Worm (Caenorhabditis elegans) whole organism, L3 larva: Measurements from ENCODE around the gene F12A10.1.

Source experiments
- R02D3.7 ChIP-seq: fragments of 150-350 bp; optimal IDR thresholded peaks from 2 replicates; lab custom pipeline; 2014; ENCODE audit warnings: missing biosample characterization, missing genetic modification characterization
- ZK546.5 ChIP-seq: sonication (generic microtip); optimal IDR thresholded peaks from 2 replicates; lab custom pipeline; 2017; ENCODE audit warnings: missing biosample characterization, missing genetic modification characterization
- aly-2 ChIP-seq: fragments of 150-350 bp; optimal IDR thresholded peaks from 2 replicates; lab custom pipeline; 2014; ENCODE audit warnings: missing biosample characterization, missing genetic modification characterization
- ama-1 ChIP-seq: fragments of 150-350 bp; optimal IDR thresholded peaks from 2 replicates; lab custom pipeline; 2018
- ceh-16 ChIP-seq: sonication (generic microtip); optimal IDR thresholded peaks from 2 replicates; lab custom pipeline; 2017; ENCODE audit warnings: missing biosample characterization, missing genetic modification characterization
- ceh-28 ChIP-seq: fragments of 150-350 bp; optimal IDR thresholded peaks from 2 replicates; lab custom pipeline; 2014; ENCODE audit warnings: missing biosample characterization, missing genetic modification reagents, missing genetic modification characterization
- ceh-82 ChIP-seq: fragments of 150-350 bp; optimal IDR thresholded peaks from 2 replicates; lab custom pipeline; 2014; ENCODE audit warnings: missing biosample characterization, missing genetic modification characterization
- ceh-9 ChIP-seq: sonication (generic microtip); optimal IDR thresholded peaks from 2 replicates; lab custom pipeline; 2018; ENCODE audit warnings: missing biosample characterization, missing genetic modification characterization
- egl-27 ChIP-seq: sonication (generic microtip); optimal IDR thresholded peaks from 4 replicates; lab custom pipeline; 2017; ENCODE audit warnings: missing biosample characterization, missing genetic modification reagents, missing genetic modification characterization
- egl-5 ChIP-seq: fragments of 150-350 bp; optimal IDR thresholded peaks from 2 replicates; lab custom pipeline; 2017; ENCODE audit warnings: missing biosample characterization, missing genetic modification reagents, missing genetic modification characterization, inconsistent platforms
- elt-1 ChIP-seq: fragments of 150-350 bp; optimal IDR thresholded peaks from 2 replicates; lab custom pipeline; 2014; ENCODE audit warnings: missing biosample characterization, missing genetic modification characterization
- elt-2 ChIP-seq: sonication (generic microtip); optimal IDR thresholded peaks from 2 replicates; lab custom pipeline; 2016; ENCODE audit warnings: missing genetic modification reagents, mild to moderate bottlenecking, missing genetic modification characterization, missing compliant biosample characterization
- elt-3 ChIP-seq, 3 experiments: fragments of 150-350 bp in 1 of 3; sonication (generic microtip) in 2 of 3; optimal IDR thresholded peaks; 2 replicates in 2 of 3; 4 replicates in 1 of 3; lab custom pipeline; 2014 to 2017; ENCODE audit warnings: missing biosample characterization in 3 of 3, missing genetic modification characterization in 3 of 3
- eor-1 ChIP-seq, 2 experiments: fragments of 150-350 bp; optimal IDR thresholded peaks; 2 replicates each; lab custom pipeline; 2014 to 2018; ENCODE audit warnings: missing biosample characterization in 2 of 2, missing genetic modification characterization in 2 of 2
- fkh-10 ChIP-seq: sonication (generic microtip); optimal IDR thresholded peaks from 2 replicates; lab custom pipeline; 2017; ENCODE audit warnings: missing biosample characterization, missing genetic modification reagents, missing genetic modification characterization
- fkh-2 ChIP-seq: fragments of 150-350 bp; optimal IDR thresholded peaks from 2 replicates; lab custom pipeline; 2014; ENCODE audit warnings: missing biosample characterization, missing genetic modification reagents, missing genetic modification characterization
- fos-1 ChIP-seq: fragments of 150-350 bp; optimal IDR thresholded peaks from 2 replicates; lab custom pipeline; 2014; ENCODE audit warnings: missing biosample characterization, missing genetic modification characterization
- jun-1 ChIP-seq: fragments of 150-350 bp; optimal IDR thresholded peaks from 2 replicates; lab custom pipeline; 2014; ENCODE audit warnings: missing biosample characterization, missing genetic modification reagents, missing genetic modification characterization
- lin-15B ChIP-seq: fragments of 150-350 bp; optimal IDR thresholded peaks from 2 replicates; lab custom pipeline; 2014; ENCODE audit warnings: missing biosample characterization, missing genetic modification characterization
- lin-39 ChIP-seq: fragments of 150-350 bp; optimal IDR thresholded peaks from 2 replicates; lab custom pipeline; 2018; ENCODE audit warnings: missing biosample characterization, missing genetic modification reagents, missing genetic modification characterization
- mdl-1 ChIP-seq: fragments of 150-350 bp; optimal IDR thresholded peaks from 2 replicates; lab custom pipeline; 2014; ENCODE audit warnings: missing biosample characterization, missing genetic modification characterization
- mml-1 ChIP-seq: fragments of 150-350 bp; sonication (generic microtip); optimal IDR thresholded peaks from 3 replicates; lab custom pipeline; 2014; ENCODE audit warnings: missing biosample characterization, missing genetic modification characterization
- nfya-1 ChIP-seq: sonication (generic microtip); optimal IDR thresholded peaks from 2 replicates; lab custom pipeline; 2017; ENCODE audit warnings: missing genetic modification characterization, mild to moderate bottlenecking, missing compliant biosample characterization, antibody characterized with exemption, moderate library complexity; ENCODE audit not compliant: insufficient read depth
- nhr-12 ChIP-seq: fragments of 150-350 bp; optimal IDR thresholded peaks from 2 replicates; lab custom pipeline; 2014; ENCODE audit warnings: missing biosample characterization, missing genetic modification characterization
- nhr-237 ChIP-seq: fragments of 150-350 bp; optimal IDR thresholded peaks from 2 replicates; lab custom pipeline; 2014; ENCODE audit warnings: missing biosample characterization, missing genetic modification characterization
- nhr-25 ChIP-seq: sonication (generic microtip); optimal IDR thresholded peaks from 2 replicates; lab custom pipeline; 2017; ENCODE audit warnings: missing biosample characterization, missing genetic modification characterization
- nhr-28 ChIP-seq: fragments of 150-350 bp; optimal IDR thresholded peaks from 2 replicates; lab custom pipeline; 2014; ENCODE audit warnings: missing biosample characterization, missing genetic modification characterization
- nhr-43 ChIP-seq: sonication (generic microtip); optimal IDR thresholded peaks from 2 replicates; lab custom pipeline; 2016; ENCODE audit warnings: mild to moderate bottlenecking, missing genetic modification characterization, missing compliant biosample characterization; ENCODE audit not compliant: poor library complexity, severe bottlenecking
- nhr-67 ChIP-seq: fragments of 150-350 bp; optimal IDR thresholded peaks from 2 replicates; lab custom pipeline; 2014; ENCODE audit warnings: missing biosample characterization, missing genetic modification characterization
- nhr-77 ChIP-seq: fragments of 150-350 bp; optimal IDR thresholded peaks from 2 replicates; lab custom pipeline; 2014; ENCODE audit warnings: missing biosample characterization, missing genetic modification characterization
- pha-4 ChIP-seq: fragments of 150-350 bp; optimal IDR thresholded peaks from 2 replicates; lab custom pipeline; 2014; ENCODE audit warnings: missing biosample characterization, missing genetic modification reagents, missing genetic modification characterization
- pqm-1 ChIP-seq: fragments of 150-350 bp; optimal IDR thresholded peaks from 2 replicates; lab custom pipeline; 2017; ENCODE audit warnings: missing biosample characterization, missing genetic modification characterization, inconsistent platforms
- snpc-4 ChIP-seq: fragments of 150-350 bp; optimal IDR thresholded peaks from 2 replicates; lab custom pipeline; 2014; ENCODE audit warnings: missing biosample characterization, missing genetic modification characterization
- tbx-2 ChIP-seq: sonication (generic microtip); optimal IDR thresholded peaks from 2 replicates; lab custom pipeline; 2016; ENCODE audit warnings: mild to moderate bottlenecking, missing genetic modification characterization, missing compliant biosample characterization
- zag-1 ChIP-seq: fragments of 150-350 bp; optimal IDR thresholded peaks from 2 replicates; lab custom pipeline; 2014; ENCODE audit warnings: missing biosample characterization, missing genetic modification characterization
- ztf-11 ChIP-seq: fragments of 150-350 bp; optimal IDR thresholded peaks from 2 replicates; lab custom pipeline; 2014; ENCODE audit warnings: missing biosample characterization, missing genetic modification characterization

The F12A10.1 gene

ce11 chrII:5514846-5515245 lies 18.5 kb downstream of the F12A10.1 start, which contains the start of gene sahd-1:
TSS of gene sahd-1 (minus strand) at chrII:5514945.
- TF ChIP-seq pqm-1 (tag; lab: Kevin White, UChicago) (peak; percentile 38), jun-1 (tag; lab: Kevin White, UChicago) (no peak), elt-1 (tag; lab: Kevin White, UChicago) (no peak), nhr-77 (no peak), elt-2 (peak; percentile 64), nhr-67 (tag; lab: Kevin White, UChicago) (no peak), elt-3 (tag; optimal IDR thresholded peaks at IDR 0.05; lab: Kevin White, UChicago) (no peak), fkh-2 (tag; lab: Kevin White, UChicago) (no peak), egl-5 (tag; lab: Kevin White, UChicago) (no peak), nhr-237 (tag; lab: Kevin White, UChicago) (no peak), lin-15B (no peak), eor-1 (tag; optimal IDR thresholded peaks at IDR 0.05; lab: Kevin White, UChicago) (no peak)

ce11 chrII:5515542-5515941 lies 19.2 kb downstream of the F12A10.1 start, which contains the start of gene ZK177.3:
TSS of gene ZK177.3 (plus strand) at chrII:5515842.
- no peak for TF ChIP-seq aly-2 (tag; lab: Kevin White, UChicago)
- TF ChIP-seq elt-2, result peak; percentile 65

ce11 chrII:5517643-5518042 lies 21.3 kb downstream of the F12A10.1 start, which contains the start of gene ZK177.9:
TSS of gene ZK177.9 (minus strand) at chrII:5517743.
- TF ChIP-seq mml-1 (no peak), R02D3.7 (tag; lab: Kevin White, UChicago) (no peak), jun-1 (tag; lab: Kevin White, UChicago) (no peak), ama-1 (lab: Kevin White, UChicago) (no peak), pqm-1 (tag; lab: Kevin White, UChicago) (no peak), elt-1 (tag; lab: Kevin White, UChicago) (no peak), ceh-16 (tag; lab: Kevin White, UChicago) (no peak), ztf-11 (tag; lab: Kevin White, UChicago) (no peak), nhr-12 (tag; lab: Kevin White, UChicago) (no peak), elt-2 (no peak), nfya-1 (tag; lab: Kevin White, UChicago) (no peak), eor-1 (tag; optimal IDR thresholded peaks at IDR 0.05; lab: Kevin White, UChicago) (no peak)
- TF ChIP-seq, all 47 proteins: peak for 0

ce11 chrII:5518055-5518454 lies 21.7 kb downstream of the F12A10.1 start:
- TF ChIP-seq egl-27 (tag; lab: Kevin White, UChicago) (no peak), zag-1 (tag; lab: Kevin White, UChicago) (no peak), nhr-25 (tag; lab: Kevin White, UChicago) (no peak), snpc-4 (tag; lab: Kevin White, UChicago) (no peak), ama-1 (lab: Kevin White, UChicago) (no peak), nhr-77 (no peak), fos-1 (tag; lab: Kevin White, UChicago) (no peak), fkh-10 (no peak), ceh-82 (tag; lab: Kevin White, UChicago) (no peak), elt-3 (tag; optimal IDR thresholded peaks at IDR 0.05; lab: Kevin White, UChicago) (no peak), mml-1 (no peak), jun-1 (tag; lab: Kevin White, UChicago) (no peak)

ce11 chrII:5518910-5519309 lies 22.6 kb downstream of the F12A10.1 start, which contains the start of gene ZK177.2:
TSS of gene ZK177.2 (plus strand) at chrII:5519210.
- no peak for TF ChIP-seq mdl-1 (tag; lab: Kevin White, UChicago)
- TF ChIP-seq jun-1 (tag; lab: Kevin White, UChicago), result no peak
- TF ChIP-seq ztf-11 (tag; lab: Kevin White, UChicago), result no peak
- TF ChIP-seq lin-39 (tag; lab: Kevin White, UChicago), result no peak
- no peak for TF ChIP-seq nhr-28
- TF ChIP-seq R02D3.7 (tag; lab: Kevin White, UChicago), result no peak
- TF ChIP-seq pha-4 (tag; lab: Kevin White, UChicago), result no peak
- TF ChIP-seq eor-1 (tag; optimal IDR thresholded peaks at IDR 0.05; lab: Kevin White, UChicago), result no peak

ce11 chrII:5521411-5521810 lies 25.1 kb downstream of the F12A10.1 start, which contains the start of gene ZK177.12:
TSS of gene ZK177.12 (plus strand) at chrII:5521711.
- TF ChIP-seq lin-15B (no peak), nhr-237 (tag; lab: Kevin White, UChicago) (no peak), mdl-1 (tag; lab: Kevin White, UChicago) (no peak), nhr-67 (tag; lab: Kevin White, UChicago) (no peak), jun-1 (tag; lab: Kevin White, UChicago) (no peak), ceh-16 (tag; lab: Kevin White, UChicago) (no peak), ZK546.5 (tag; lab: Kevin White, UChicago) (no peak), tbx-2 (tag; lab: Kevin White, UChicago) (no peak), nhr-43 (tag; lab: Kevin White, UChicago) (no peak), pqm-1 (tag; lab: Kevin White, UChicago) (no peak), ceh-82 (tag; lab: Kevin White, UChicago) (no peak), nhr-28 (no peak), egl-27 (tag; lab: Kevin White, UChicago) (no peak), ceh-9 (tag; lab: Kevin White, UChicago) (no peak), elt-1 (tag; lab: Kevin White, UChicago) (no peak), ceh-28 (tag; lab: Kevin White, UChicago) (no peak)
